Fruit fly (Drosophila melanogaster) whole organism: ENCODE results near the gene CG6304.

Source experiments
- CG8478 ChIP-seq: fragments of >200 bp; optimal IDR thresholded peaks from 2 replicates; lab custom pipeline; 2018; ENCODE audit warnings: inconsistent platforms
- Dll ChIP-seq: fragments of >200 bp; optimal IDR thresholded peaks from 2 replicates; lab custom pipeline; 2017
- EcR ChIP-seq, 2 experiments: fragments of >200 bp; optimal IDR thresholded peaks; 2 replicates each; lab custom pipeline; 2017; ENCODE audit warnings: missing biosample characterization in 2 of 2, missing genetic modification characterization in 2 of 2, missing genetic modification reagents in 2 of 2
- pan ChIP-seq: fragments of >200 bp; optimal IDR thresholded peaks from 2 replicates; lab custom pipeline; 2017
- psq ChIP-seq: fragments of >200 bp; optimal IDR thresholded peaks from 2 replicates; lab custom pipeline; 2017
- usp ChIP-seq: fragments of >200 bp; optimal IDR thresholded peaks from 2 replicates; lab custom pipeline; 2017; ENCODE audit warnings: missing biosample characterization, missing genetic modification characterization, mixed read lengths

dm6 chr2L:16972788-16973187 is 41.7 kb downstream of the CG6304 start, which contains the start of gene beat-IIIb:
- TF ChIP-seq EcR (GFP tag; optimal IDR thresholded peaks at IDR 0.05; lab: Kevin White, UChicago) = no peak
- TF ChIP-seq CG8478 (lab: Kevin White, UChicago) = no peak
- no peak for TF ChIP-seq pan (lab: Kevin White, UChicago)
- TF ChIP-seq psq (lab: Kevin White, UChicago) = no peak
- no peak for TF ChIP-seq Dll (lab: Kevin White, UChicago)
- TF ChIP-seq usp (GFP tag; lab: Kevin White, UChicago) = no peak
